Worm (Caenorhabditis elegans) whole organism, dauer: ENCODE results near the gene nhr-183.

Source experiments
- unc-62 ChIP-seq: sonication (generic microtip); optimal IDR thresholded peaks from 2 replicates; lab custom pipeline; 2017; ENCODE audit warnings: missing biosample characterization, missing genetic modification reagents, missing genetic modification characterization

The nhr-183 gene

ce11 chrV:2264455-2264854, at the start of gene nhr-183:
Gene nhr-183 (minus strand): TSS chrV:2264634.
- TF ChIP-seq unc-62 (GFP tag; lab: Kevin White, UChicago): no peak

- TF ChIP-seq unc-62 (GFP tag; lab: Kevin White, UChicago): no peak
These were observed 43.8 kb upstream of the nhr-183 start for ce11 chrV:2308246-2308645.

- TF ChIP-seq unc-62 (GFP tag; lab: Kevin White, UChicago): no peak
These were observed 41.9 kb upstream of the nhr-183 start for ce11 chrV:2306383-2306782.

ce11 chrV:2303775-2304174, 39.3 kb upstream of the nhr-183 start, which contains the start of gene irld-15:
Gene irld-15 (minus strand): TSS chrV:2303875.
- no peak for TF ChIP-seq unc-62 (GFP tag; lab: Kevin White, UChicago)

ce11 chrV:2300905-2301304, 36.5 kb upstream of the nhr-183 start, which contains the start of gene Y19D10B.8:
Gene Y19D10B.8 (minus strand): TSS chrV:2301005.
- TF ChIP-seq unc-62 (GFP tag; lab: Kevin White, UChicago): no peak

- no peak for TF ChIP-seq unc-62 (GFP tag; lab: Kevin White, UChicago)
These were observed 30.1 kb upstream of the nhr-183 start, which contains the start of gene nhr-226 for ce11 chrV:2294577-2294976. Gene nhr-226 (plus strand): TSS chrV:2294877.

ce11 chrV:2292240-2292639, 27.8 kb upstream of the nhr-183 start, which contains the start of gene nhr-115:
Gene nhr-115 (plus strand): TSS chrV:2292540.
- TF ChIP-seq unc-62 (GFP tag; lab: Kevin White, UChicago): no peak

- no peak for TF ChIP-seq unc-62 (GFP tag; lab: Kevin White, UChicago)
These were observed 25.9 kb upstream of the nhr-183 start, which contains the start of gene nhr-225 for ce11 chrV:2290329-2290728. Gene nhr-225 (minus strand): TSS chrV:2290474.

ce11 chrV:2285107-2285506, 20.7 kb upstream of the nhr-183 start, which contains the start of gene nhr-227:
Gene nhr-227 (plus strand): TSS chrV:2285432.
- no peak for TF ChIP-seq unc-62 (GFP tag; lab: Kevin White, UChicago)

- TF ChIP-seq unc-62 (GFP tag; lab: Kevin White, UChicago): no peak
These were observed 17.1 kb upstream of the nhr-183 start, which contains the start of gene nhr-228 for ce11 chrV:2281499-2281898. Gene nhr-228 (plus strand): TSS chrV:2281759.

- no peak for TF ChIP-seq unc-62 (GFP tag; lab: Kevin White, UChicago)
These were observed 14.1 kb upstream of the nhr-183 start, which contains the start of gene fbxa-137 for ce11 chrV:2278543-2278942. Gene fbxa-137 (plus strand): TSS chrV:2278816.

ce11 chrV:2278052-2278451, 13.6 kb upstream of the nhr-183 start, which contains the start of gene nhr-59:
Gene nhr-59 (minus strand): TSS chrV:2278265.
- TF ChIP-seq unc-62 (GFP tag; lab: Kevin White, UChicago): no peak

ce11 chrV:2277260-2277659, 12.8 kb upstream of the nhr-183 start:
- TF ChIP-seq unc-62 (GFP tag; lab: Kevin White, UChicago): no peak

ce11 chrV:2274253-2274892, 9.9 kb upstream of the nhr-183 start, which contains the start of the genes Y5H2A.4 and abu-4:
Gene Y5H2A.4 (minus strand): TSS chrV:2274353.
Gene abu-4 (plus strand): TSS chrV:2274842.
- TF ChIP-seq unc-62 (GFP tag; lab: Kevin White, UChicago): no peak

- TF ChIP-seq unc-62 (GFP tag; lab: Kevin White, UChicago): no peak
These were observed 7.3 kb upstream of the nhr-183 start, which contains the start of gene Y5H2A.1 for ce11 chrV:2271750-2272149. Gene Y5H2A.1 (minus strand): TSS chrV:2271850.

ce11 chrV:2266958-2267357, 2.5 kb upstream of the nhr-183 start, which contains the start of gene nhr-275:
Gene nhr-275 (minus strand): TSS chrV:2267058.
- TF ChIP-seq unc-62 (GFP tag; lab: Kevin White, UChicago): no peak
